Fruit fly (Drosophila melanogaster): Measurements from ENCODE around the gene LManIII.

The LManIII gene

dm6 chr2L:8738253-8738665 lies 30.3 kb downstream of the LManIII start (continued):
- TF ChIP-seq Asciz (GFP tag; optimal IDR thresholded peaks at IDR 0.05) (peak; percentile 30), CG10959 (GFP tag; IDR thresholded peaks at IDR 0.05) (no peak), TFAM (GFP tag; optimal IDR thresholded peaks at IDR 0.05) (no peak), CG18476 (GFP tag; optimal IDR thresholded peaks at IDR 0.05) (no peak), Dref (GFP tag; IDR thresholded peaks at IDR 0.05) (no peak), dmrt99B (tag; optimal IDR thresholded peaks at IDR 0.05) (peak; percentile 51), wor (GFP tag; IDR thresholded peaks at IDR 0.05) (no peak), fru (optimal IDR thresholded peaks at IDR 0.05) (no peak), jumu (GFP tag; optimal IDR thresholded peaks at IDR 0.05) (no peak), CG11723 (GFP tag; optimal IDR thresholded peaks at IDR 0.05) (no peak), Dip3 (GFP tag; optimal IDR thresholded peaks at IDR 0.05) (peak; percentile 38), CG6683 (GFP tag; optimal IDR thresholded peaks at IDR 0.05) (no peak), lbe (GFP tag; optimal IDR thresholded peaks at IDR 0.05) (peak; percentile 16), CG10366 (GFP tag; IDR thresholded peaks at IDR 0.05) (peak; percentile 58; the same call in 1 of the 2 replicates), CG7839 (tag; optimal IDR thresholded peaks at IDR 0.05) (peak; percentile 47), yki (optimal IDR thresholded peaks at IDR 0.05) (no peak), gcm (GFP tag; optimal IDR thresholded peaks at IDR 0.05) (peak; percentile 13), Hr3 (GFP tag; optimal IDR thresholded peaks at IDR 0.05) (peak; percentile 36), NC2α (GFP tag; optimal IDR thresholded peaks at IDR 0.05) (no peak), dmrt11E (tag; optimal IDR thresholded peaks at IDR 0.05) (no peak), CG6654 (GFP tag; optimal IDR thresholded peaks at IDR 0.05) (no peak), CG5180 (GFP tag; optimal IDR thresholded peaks at IDR 0.05) (no peak), CG8290 (GFP tag; optimal IDR thresholded peaks at IDR 0.05) (no peak), CG8290 (tag; optimal IDR thresholded peaks at IDR 0.05) (peak in 1 of 2 experiments; percentile 39), CG17802 (tag; optimal IDR thresholded peaks at IDR 0.05) (no peak), Sox100B (GFP tag; optimal IDR thresholded peaks at IDR 0.05) (no peak), Sry-β (GFP tag; optimal IDR thresholded peaks at IDR 0.05) (no peak), bowl (GFP tag; IDR thresholded peaks at IDR 0.05) (no peak), gcm2 (GFP tag; optimal IDR thresholded peaks at IDR 0.05) (no peak), lmd (GFP tag; IDR thresholded peaks at IDR 0.05) (no peak; the same call in none of the 2 replicates), jing (GFP tag; optimal IDR thresholded peaks at IDR 0.05) (no peak), CG12236 (GFP tag; optimal IDR thresholded peaks at IDR 0.05) (no peak), trh (GFP tag; optimal IDR thresholded peaks at IDR 0.05) (no peak), CG8765 (GFP tag; IDR thresholded peaks at IDR 0.05) (no peak), Six4 (GFP tag; optimal IDR thresholded peaks at IDR 0.05) (no peak), CG4854 (GFP tag; optimal IDR thresholded peaks at IDR 0.05) (no peak), CkIIα-i1 (GFP tag; IDR thresholded peaks at IDR 0.05) (no peak), Sox102F (GFP tag; optimal IDR thresholded peaks at IDR 0.05) (peak; percentile 48), danr (GFP tag; IDR thresholded peaks at IDR 0.05) (no peak), Usf (GFP tag; optimal IDR thresholded peaks at IDR 0.05) (no peak), sr (GFP tag; IDR thresholded peaks at IDR 0.05) (no peak), btn (GFP tag; optimal IDR thresholded peaks at IDR 0.05) (no peak), CG1792 (GFP tag; optimal IDR thresholded peaks at IDR 0.05) (no peak), prd (optimal IDR thresholded peaks at IDR 0.05) (no peak), prd (GFP tag; IDR thresholded peaks at IDR 0.05) (peak; percentile 54), CG7556 (GFP tag; optimal IDR thresholded peaks at IDR 0.05) (peak; percentile 38), HmgZ (tag; optimal IDR thresholded peaks at IDR 0.05) (peak; percentile 71), Fer1 (GFP tag; optimal IDR thresholded peaks at IDR 0.05) (peak; percentile 60), hbn (GFP tag; IDR thresholded peaks at IDR 0.05; ENCODE audit: partially characterized antibody) (no peak), bsh (GFP tag; optimal IDR thresholded peaks at IDR 0.05) (peak in 1 of 2 experiments; percentile 13), maf-S (GFP tag; optimal IDR thresholded peaks at IDR 0.05) (peak; percentile 27), tap (tag; optimal IDR thresholded peaks at IDR 0.05) (peak; percentile 51), E2f1 (GFP tag; IDR thresholded peaks at IDR 0.05) (0 out of 2 replicates have a peak, but pooled peaks have one; percentile 25)

Data from whole organism, embryonic.